Worm (Caenorhabditis elegans) whole organism, L2 larva: ENCODE results near the gene npr-43.

Experiments
- alr-1 ChIP-seq: fragments of 150-350 bp; optimal IDR thresholded peaks from 2 replicates; lab custom pipeline; 2014; ENCODE audit warnings: missing biosample characterization, missing genetic modification characterization
- aly-2 ChIP-seq: fragments of 150-350 bp; optimal IDR thresholded peaks from 2 replicates; lab custom pipeline; 2014; ENCODE audit warnings: missing biosample characterization, missing genetic modification characterization
- elt-3 ChIP-seq: sonication (generic microtip); optimal IDR thresholded peaks from 2 replicates; lab custom pipeline; 2017; ENCODE audit warnings: missing biosample characterization, missing genetic modification characterization
- fos-1 ChIP-seq: fragments of 150-350 bp; optimal IDR thresholded peaks from 2 replicates; lab custom pipeline; 2014; ENCODE audit warnings: missing biosample characterization, missing genetic modification characterization
- mab-5 ChIP-seq: fragments of 150-350 bp; optimal IDR thresholded peaks from 2 replicates; lab custom pipeline; 2014; ENCODE audit warnings: missing biosample characterization, missing genetic modification characterization
- nhr-11 ChIP-seq: fragments of 150-350 bp; optimal IDR thresholded peaks from 2 replicates; lab custom pipeline; 2014; ENCODE audit warnings: missing biosample characterization, missing genetic modification characterization
- nhr-237 ChIP-seq: fragments of 150-350 bp; optimal IDR thresholded peaks from 2 replicates; lab custom pipeline; 2014; ENCODE audit warnings: missing biosample characterization, missing genetic modification characterization
- snpc-4 ChIP-seq: fragments of 150-350 bp; optimal IDR thresholded peaks from 2 replicates; lab custom pipeline; 2014; ENCODE audit warnings: missing biosample characterization, missing genetic modification characterization
- unc-55 ChIP-seq: fragments of 150-350 bp; sonication (generic microtip); optimal IDR thresholded peaks from 3 replicates; lab custom pipeline; 2014; ENCODE audit warnings: missing biosample characterization, missing genetic modification reagents, missing genetic modification characterization
- ztf-11 ChIP-seq: sonication (generic microtip); optimal IDR thresholded peaks from 2 replicates; lab custom pipeline; 2017; ENCODE audit warnings: missing biosample characterization, missing genetic modification characterization

ce11 chrV:14372774-14373173, 6.1 kb downstream of the npr-43 start, which contains the start of gene unc-39:
- TF ChIP-seq nhr-237, result no peak
- TF ChIP-seq nhr-11, result no peak
- TF ChIP-seq unc-55, result no peak
- no peak for TF ChIP-seq snpc-4 (tag; lab: Kevin White, UChicago)
- no peak for TF ChIP-seq aly-2
- no peak for TF ChIP-seq ztf-11 (tag; lab: Kevin White, UChicago)
- TF ChIP-seq mab-5 (tag; lab: Kevin White, UChicago), result no peak
- no peak for TF ChIP-seq alr-1
- TF ChIP-seq fos-1, result no peak
- TF ChIP-seq elt-3 (tag; lab: Kevin White, UChicago), result no peak
